Worm (Caenorhabditis elegans) whole organism, L2 larva: ENCODE measurements around the gene F53A9.3.

Source experiments
- aly-2 ChIP-seq: fragments of 150-350 bp; optimal IDR thresholded peaks from 2 replicates; lab custom pipeline; 2014; ENCODE audit warnings: missing biosample characterization, missing genetic modification characterization
- ama-1 ChIP-seq: fragments of 150-350 bp; optimal IDR thresholded peaks from 2 replicates; lab custom pipeline; 2018; ENCODE audit warnings: inconsistent platforms
- ceh-16 ChIP-seq: fragments of 150-350 bp; optimal IDR thresholded peaks from 2 replicates; lab custom pipeline; 2014; ENCODE audit warnings: missing biosample characterization, missing genetic modification characterization
- egl-27 ChIP-seq: sonication (generic microtip); optimal IDR thresholded peaks from 3 replicates; lab custom pipeline; 2017; ENCODE audit warnings: missing biosample characterization, missing genetic modification reagents, missing genetic modification characterization
- lin-11 ChIP-seq: fragments of 150-350 bp; sonication (generic microtip); optimal IDR thresholded peaks from 2 replicates; lab custom pipeline; 2014; ENCODE audit warnings: missing biosample characterization, missing genetic modification characterization, inconsistent platforms, mixed read lengths
- lsy-2 ChIP-seq, 2 experiments: fragments of 150-350 bp in 1 of 2; sonication (generic microtip) in 1 of 2; optimal IDR thresholded peaks; 2 replicates each; lab custom pipeline; 2014 to 2017; ENCODE audit warnings: missing biosample characterization in 2 of 2, missing genetic modification characterization in 2 of 2
- mbf-1 ChIP-seq: sonication (generic microtip); optimal IDR thresholded peaks from 2 replicates; lab custom pipeline; 2017; ENCODE audit warnings: missing biosample characterization, missing genetic modification characterization
- nhr-129 ChIP-seq: fragments of 150-350 bp; optimal IDR thresholded peaks from 2 replicates; lab custom pipeline; 2014; ENCODE audit warnings: missing biosample characterization, missing genetic modification characterization
- nhr-23 ChIP-seq: fragments of 150-350 bp; optimal IDR thresholded peaks from 2 replicates; lab custom pipeline; 2014; ENCODE audit warnings: missing biosample characterization, missing genetic modification reagents, missing genetic modification characterization
- skn-1 ChIP-seq: sonication (generic microtip); optimal IDR thresholded peaks from 2 replicates; lab custom pipeline; 2017; ENCODE audit warnings: missing biosample characterization, missing genetic modification characterization
- unc-55 ChIP-seq: fragments of 150-350 bp; sonication (generic microtip); optimal IDR thresholded peaks from 3 replicates; lab custom pipeline; 2014; ENCODE audit warnings: missing biosample characterization, missing genetic modification reagents, missing genetic modification characterization
- unc-62 ChIP-seq: fragments of 150-350 bp; optimal IDR thresholded peaks from 2 replicates; lab custom pipeline; 2014; ENCODE audit warnings: missing biosample characterization, missing genetic modification reagents, missing genetic modification characterization
- zag-1 ChIP-seq: fragments of 150-350 bp; optimal IDR thresholded peaks from 2 replicates; lab custom pipeline; 2014; ENCODE audit warnings: missing biosample characterization, missing genetic modification characterization
- ztf-11 ChIP-seq: sonication (generic microtip); optimal IDR thresholded peaks from 2 replicates; lab custom pipeline; 2017; ENCODE audit warnings: missing biosample characterization, missing genetic modification characterization

DNA sequence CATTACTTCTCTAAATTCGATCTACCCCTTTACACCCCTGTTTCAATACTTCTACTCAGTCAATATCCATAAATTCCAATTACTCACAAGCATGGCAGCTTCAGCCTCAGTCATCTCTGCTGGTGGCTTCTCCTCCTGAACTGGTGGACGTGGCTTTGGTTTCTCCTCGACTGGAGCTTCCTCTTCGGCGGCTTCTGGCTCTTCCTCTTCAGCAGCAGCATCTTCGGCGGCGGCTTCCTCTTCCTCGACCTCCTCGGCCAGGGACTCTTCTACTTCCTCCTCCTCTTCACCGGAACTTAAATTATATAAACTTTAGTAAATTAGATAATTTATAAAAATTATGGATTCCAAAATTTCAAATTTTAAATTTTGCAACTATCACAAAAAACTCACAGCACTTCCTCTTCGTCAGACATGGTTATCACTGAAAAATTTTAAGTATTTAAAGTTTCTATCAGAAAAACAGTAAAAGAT lies 15.0 kb downstream of the F53A9.3 start, which contains the start of gene tnt-2:
- no peak for TF ChIP-seq unc-62 (GFP tag; lab: Kevin White, UChicago)
- TF ChIP-seq aly-2 (tag; lab: Kevin White, UChicago): no peak
- no peak for TF ChIP-seq zag-1 (tag; lab: Kevin White, UChicago)
- TF ChIP-seq lin-11 (tag; lab: Kevin White, UChicago): no peak
- TF ChIP-seq skn-1 (tag; lab: Kevin White, UChicago): no peak
- no peak for TF ChIP-seq unc-55 (GFP tag; lab: Kevin White, UChicago)
- TF ChIP-seq ztf-11 (tag; lab: Kevin White, UChicago): no peak
- no peak for TF ChIP-seq nhr-23 (tag; lab: Kevin White, UChicago)
- TF ChIP-seq ama-1 (lab: Kevin White, UChicago): no peak
- no peak for TF ChIP-seq egl-27 (tag; lab: Kevin White, UChicago)
- no peak for TF ChIP-seq nhr-129 (tag; lab: Kevin White, UChicago)
- no peak for TF ChIP-seq mbf-1 (tag; lab: Kevin White, UChicago)
- no peak for TF ChIP-seq ceh-16 (tag; lab: Kevin White, UChicago)
- TF ChIP-seq lsy-2 (tag; optimal IDR thresholded peaks at IDR 0.05; lab: Kevin White, UChicago): no peak
